Worm (Caenorhabditis elegans) whole organism, late embryonic: Measurements from ENCODE around the gene mspn-1.

ENCODE experiments used
- che-1 ChIP-seq: sonication (generic microtip); optimal IDR thresholded peaks from 2 replicates; lab custom pipeline; 2016; ENCODE audit warnings: mild to moderate bottlenecking, missing genetic modification characterization, missing compliant biosample characterization
- ets-4 ChIP-seq: sonication (generic microtip); optimal IDR thresholded peaks from 2 replicates; lab custom pipeline; 2016; ENCODE audit warnings: missing genetic modification characterization, missing compliant biosample characterization
- madf-2 ChIP-seq: sonication (generic microtip); optimal IDR thresholded peaks from 2 replicates; lab custom pipeline; 2017; ENCODE audit warnings: missing genetic modification characterization, missing compliant biosample characterization

ce11 chrIV:10216704-10217296, 39.0 kb downstream of the mspn-1 start:
- TF ChIP-seq madf-2, result no peak
- TF ChIP-seq ets-4 (tag; lab: Kevin White, UChicago), result no peak
- no peak for TF ChIP-seq che-1
